Worm (Caenorhabditis elegans) whole organism, early embryonic: ENCODE data around the gene C14B9.3.
A peak's percentile ranks its signal among the peaks of the same experiment; 100 is the strongest.

Source experiments
- B0310.2 ChIP-seq: sonication (generic microtip); optimal IDR thresholded peaks from 2 replicates; lab custom pipeline; 2016; ENCODE audit warnings: mild to moderate bottlenecking, missing genetic modification characterization, missing compliant biosample characterization
- F13C5.2 ChIP-seq: sonication (generic microtip); optimal IDR thresholded peaks from 2 replicates; lab custom pipeline; 2017; ENCODE audit warnings: mild to moderate bottlenecking, missing genetic modification characterization, inconsistent platforms, missing compliant biosample characterization
- aly-1 ChIP-seq: sonication (generic microtip); optimal IDR thresholded peaks from 2 replicates; lab custom pipeline; 2016; ENCODE audit warnings: missing genetic modification characterization, missing compliant biosample characterization
- ama-1 ChIP-seq: fragments of 150-350 bp; optimal IDR thresholded peaks from 2 replicates; lab custom pipeline; 2014
- ceh-13 ChIP-seq: fragments of 200-800 bp; sonication (Bioruptor generic); optimal IDR thresholded peaks from 2 replicates; lab custom pipeline; 2018; ENCODE audit warnings: mild to moderate bottlenecking, missing genetic modification characterization, missing compliant biosample characterization
- ceh-36 ChIP-seq: sonication (generic microtip); optimal IDR thresholded peaks from 2 replicates; lab custom pipeline; 2016; ENCODE audit warnings: missing genetic modification characterization, inconsistent platforms, missing compliant biosample characterization
- ets-7 ChIP-seq: sonication (generic microtip); optimal IDR thresholded peaks from 2 replicates; lab custom pipeline; 2016; ENCODE audit warnings: missing genotype, missing genetic modification characterization, missing compliant biosample characterization
- flt-1 ChIP-seq: fragments of 200-800 bp; sonication (Bioruptor generic); IDR thresholded peaks from 2 replicates; pipeline ENCODE4 v1.3.6; 2022; ENCODE audit warnings: missing genetic modification characterization, missing compliant biosample characterization
- hmbx-1 ChIP-seq: sonication (generic microtip); optimal IDR thresholded peaks from 2 replicates; lab custom pipeline; 2016; ENCODE audit warnings: mild to moderate bottlenecking, missing genetic modification characterization, missing compliant biosample characterization
- hmg-4 ChIP-seq: fragments of 200-800 bp; sonication (Bioruptor generic); optimal IDR thresholded peaks from 2 replicates; lab custom pipeline; 2018; ENCODE audit warnings: mild to moderate bottlenecking, missing genetic modification characterization, missing compliant biosample characterization
- hnd-1 ChIP-seq: sonication (generic microtip); optimal IDR thresholded peaks from 2 replicates; lab custom pipeline; 2016; ENCODE audit warnings: missing genetic modification characterization, missing compliant biosample characterization
- pes-1 ChIP-seq: fragments of 200-800 bp; sonication (Bioruptor generic); IDR thresholded peaks from 2 replicates; pipeline ENCODE4 v1.3.6; 2022; ENCODE audit warnings: missing genetic modification reagents, missing genetic modification characterization, missing compliant biosample characterization
- scrt-1 ChIP-seq: fragments of 200-800 bp; sonication (Bioruptor generic); IDR thresholded peaks from 2 replicates; pipeline ENCODE4 v1.3.6; 2022; ENCODE audit warnings: missing genetic modification characterization, missing compliant biosample characterization
- sea-1 ChIP-seq: fragments of 200-800 bp; sonication (Bioruptor generic); conservative IDR thresholded peaks from 2 replicates; pipeline ENCODE4 v1.3.6; 2022; ENCODE audit warnings: missing genetic modification characterization, missing compliant biosample characterization
- tbx-11 ChIP-seq: fragments of 200-800 bp; sonication (Bioruptor generic); IDR thresholded peaks from 2 replicates; pipeline ENCODE4 v1.3.6; 2022; ENCODE audit warnings: missing genetic modification characterization, missing compliant biosample characterization
- tbx-37 ChIP-seq: fragments of 200-800 bp; sonication (Bioruptor generic); conservative IDR thresholded peaks from 2 replicates; pipeline ENCODE4 v1.3.6; 2022; ENCODE audit warnings: missing genetic modification reagents, missing genetic modification characterization, missing compliant biosample characterization
- tra-4 ChIP-seq: sonication (generic microtip); optimal IDR thresholded peaks from 2 replicates; lab custom pipeline; 2017; ENCODE audit warnings: missing genetic modification characterization, missing compliant biosample characterization

Gene C14B9.3

ce11 chrIII:8132496-8132895 is 23.9 kb downstream of the C14B9.3 start:
- TF ChIP-seq F13C5.2 (tag; lab: Kevin White, UChicago) (no peak), tbx-11 (GFP tag; lab: Robert Waterston, UW) (no peak), hmg-4 (peak; percentile 51), scrt-1 (GFP tag; lab: Robert Waterston, UW) (no peak), hnd-1 (tag; lab: Kevin White, UChicago) (no peak), pes-1 (GFP tag; lab: Robert Waterston, UW) (no peak)

ce11 chrIII:8133346-8133745 is 24.8 kb downstream of the C14B9.3 start, which contains the start of gene C14B9.2:
Gene C14B9.2, plus strand, starts transcription at chrIII:8133665.
- TF ChIP-seq ceh-13 (GFP tag; lab: Kevin White, UChicago) (no peak), hnd-1 (tag; lab: Kevin White, UChicago) (no peak), B0310.2 (tag; lab: Kevin White, UChicago) (no peak), flt-1 (GFP tag; lab: Robert Waterston, UW) (no peak), tbx-11 (GFP tag; lab: Robert Waterston, UW) (no peak), aly-1 (tag; lab: Kevin White, UChicago) (no peak), F13C5.2 (tag; lab: Kevin White, UChicago) (no peak), sea-1 (GFP tag; lab: Robert Waterston, UW) (no peak), tra-4 (no peak), ama-1 (lab: Kevin White, UChicago) (no peak), tbx-37 (no peak), hmbx-1 (no peak), pes-1 (GFP tag; lab: Robert Waterston, UW) (no peak), ets-7 (tag; lab: Kevin White, UChicago) (no peak)

- no peak for TF ChIP-seq pes-1 (GFP tag; lab: Robert Waterston, UW)
- TF ChIP-seq ceh-13 (GFP tag; lab: Kevin White, UChicago) = no peak
- TF ChIP-seq scrt-1 (GFP tag; lab: Robert Waterston, UW) = no peak
- TF ChIP-seq hnd-1 (tag; lab: Kevin White, UChicago) = no peak
- TF ChIP-seq ceh-36 (tag; lab: Kevin White, UChicago) = no peak
- TF ChIP-seq B0310.2 (tag; lab: Kevin White, UChicago) = no peak
- no peak for TF ChIP-seq sea-1 (GFP tag; lab: Robert Waterston, UW)
- TF ChIP-seq ama-1 (lab: Kevin White, UChicago) = peak; percentile 46
Measured at ce11 chrIII:8136517-8137099, 28.0 kb downstream of the C14B9.3 start.

- TF ChIP-seq tra-4 = no peak
- TF ChIP-seq aly-1 (tag; lab: Kevin White, UChicago) = no peak
- no peak for TF ChIP-seq F13C5.2 (tag; lab: Kevin White, UChicago)
- TF ChIP-seq hmg-4 = no peak
- no peak for TF ChIP-seq ets-7 (tag; lab: Kevin White, UChicago)
- no peak for TF ChIP-seq ama-1 (lab: Kevin White, UChicago)
- TF ChIP-seq tbx-37 = no peak
- no peak for TF ChIP-seq ceh-13 (GFP tag; lab: Kevin White, UChicago)
- TF ChIP-seq pes-1 (GFP tag; lab: Robert Waterston, UW) = no peak
- no peak for TF ChIP-seq hnd-1 (tag; lab: Kevin White, UChicago)
- no peak for TF ChIP-seq ceh-36 (tag; lab: Kevin White, UChicago)
- TF ChIP-seq scrt-1 (GFP tag; lab: Robert Waterston, UW) = no peak
- no peak for TF ChIP-seq B0310.2 (tag; lab: Kevin White, UChicago)
- TF ChIP-seq tbx-11 (GFP tag; lab: Robert Waterston, UW) = no peak
- TF ChIP-seq hmbx-1 = no peak
Measured at ce11 chrIII:8137777-8138176, 29.2 kb downstream of the C14B9.3 start, which contains the start of gene hsp-12.2. Gene hsp-12.2, plus strand, starts transcription at chrIII:8138077.

ce11 chrIII:8142217-8142616 is 33.6 kb downstream of the C14B9.3 start:
- no peak for TF ChIP-seq B0310.2 (tag; lab: Kevin White, UChicago)
- no peak for TF ChIP-seq flt-1 (GFP tag; lab: Robert Waterston, UW)
- TF ChIP-seq hnd-1 (tag; lab: Kevin White, UChicago) = no peak
- TF ChIP-seq ama-1 (lab: Kevin White, UChicago) = no peak
- TF ChIP-seq ceh-36 (tag; lab: Kevin White, UChicago) = no peak
- no peak for TF ChIP-seq tbx-11 (GFP tag; lab: Robert Waterston, UW)
- TF ChIP-seq tbx-37 = no peak
- TF ChIP-seq F13C5.2 (tag; lab: Kevin White, UChicago) = no peak

ce11 chrIII:8144574-8145065 is 36.0 kb downstream of the C14B9.3 start, which contains the start of the genes C14B9.8 and mrpl-18:
Gene C14B9.8, minus strand, starts transcription at chrIII:8144629.
Gene mrpl-18, plus strand, starts transcription at chrIII:8145015.
- TF ChIP-seq F13C5.2 (tag; lab: Kevin White, UChicago) (no peak), tbx-37 (peak; percentile 74), ets-7 (tag; lab: Kevin White, UChicago) (peak; percentile 38)

ce11 chrIII:8145971-8146370 is 37.4 kb downstream of the C14B9.3 start:
- TF ChIP-seq tbx-37 = no peak
- TF ChIP-seq ceh-13 (GFP tag; lab: Kevin White, UChicago) = no peak
- TF ChIP-seq flt-1 (GFP tag; lab: Robert Waterston, UW) = no peak
- TF ChIP-seq B0310.2 (tag; lab: Kevin White, UChicago) = no peak
- TF ChIP-seq hmg-4 = no peak
- TF ChIP-seq tbx-11 (GFP tag; lab: Robert Waterston, UW) = no peak
- TF ChIP-seq ama-1 (lab: Kevin White, UChicago) = no peak
- no peak for TF ChIP-seq aly-1 (tag; lab: Kevin White, UChicago)
- TF ChIP-seq scrt-1 (GFP tag; lab: Robert Waterston, UW) = no peak
- TF ChIP-seq ceh-36 (tag; lab: Kevin White, UChicago) = no peak
- no peak for TF ChIP-seq hnd-1 (tag; lab: Kevin White, UChicago)
- no peak for TF ChIP-seq tra-4
- TF ChIP-seq hmbx-1 = no peak
